Fruit fly (Drosophila melanogaster) whole organism, embryonic: ENCODE measurements around the gene Pp1-13C.

Experiments
- ATbp ChIP-seq: fragments of 200-800 bp; sonication (Bioruptor generic); optimal IDR thresholded peaks from 2 replicates; lab custom pipeline; 2017; ENCODE audit warnings: missing biosample characterization, mild to moderate bottlenecking, missing genetic modification characterization, missing genetic modification reagents
- Bdp1 ChIP-seq: fragments of 200-800 bp; sonication (Bioruptor generic); optimal IDR thresholded peaks from 3 replicates; lab custom pipeline; 2016; ENCODE audit warnings: missing biosample characterization, missing genetic modification characterization
- Bgb ChIP-seq: fragments of 200-800 bp; sonication (Bioruptor generic); IDR thresholded peaks from 2 replicates; pipeline ENCODE4 v1.3.6; 2022; ENCODE audit warnings: missing biosample characterization, missing genetic modification characterization; ENCODE audit not compliant: partially characterized antibody
- CG10654 ChIP-seq: fragments of 200-800 bp; sonication (Bioruptor generic); optimal IDR thresholded peaks from 2 replicates; lab custom pipeline; 2016; ENCODE audit warnings: missing biosample characterization, missing genetic modification characterization
- CG12155 ChIP-seq: fragments of 200-800 bp; sonication (Bioruptor generic); optimal IDR thresholded peaks from 3 replicates; lab custom pipeline; 2016; ENCODE audit warnings: missing biosample characterization, missing genetic modification characterization
- CG12744 ChIP-seq: fragments of 200-800 bp; sonication (Bioruptor generic); optimal IDR thresholded peaks from 2 replicates; lab custom pipeline; 2016; ENCODE audit warnings: missing biosample characterization, missing genetic modification characterization
- CG17385 ChIP-seq: fragments of 200-800 bp; sonication (Bioruptor generic); optimal IDR thresholded peaks from 3 replicates; lab custom pipeline; 2018; ENCODE audit warnings: missing biosample characterization, mild to moderate bottlenecking, missing genetic modification characterization
- CG1832 ChIP-seq: fragments of 200-800 bp; sonication (Bioruptor generic); optimal IDR thresholded peaks from 2 replicates; lab custom pipeline; 2017; ENCODE audit warnings: missing biosample characterization, mild to moderate bottlenecking, missing genetic modification characterization, inconsistent platforms
- CG2116 ChIP-seq: fragments of 200-800 bp; sonication (Bioruptor generic); optimal IDR thresholded peaks from 3 replicates; lab custom pipeline; 2018; ENCODE audit warnings: missing biosample characterization, mild to moderate bottlenecking, missing genetic modification characterization
- CG2875 ChIP-seq: fragments of 200-800 bp; sonication (Bioruptor generic); optimal IDR thresholded peaks from 2 replicates; lab custom pipeline; 2017; ENCODE audit warnings: missing biosample characterization, mild to moderate bottlenecking, missing genetic modification characterization, missing genetic modification reagents
- CG32772 ChIP-seq: fragments of 200-800 bp; sonication (Bioruptor generic); IDR thresholded peaks from 2 replicates; pipeline ENCODE4 v1.3.6; 2022; ENCODE audit warnings: missing biosample characterization, missing genetic modification characterization
- CG34376 ChIP-seq: fragments of 200-800 bp; sonication (Bioruptor generic); optimal IDR thresholded peaks from 2 replicates; lab custom pipeline; 2018; ENCODE audit warnings: missing biosample characterization, mild to moderate bottlenecking, missing genetic modification characterization
- CG3995 ChIP-seq: fragments of 200-800 bp; sonication (Bioruptor generic); optimal IDR thresholded peaks from 3 replicates; lab custom pipeline; 2016; ENCODE audit warnings: missing biosample characterization, missing genetic modification characterization
- CG4282 ChIP-seq: fragments of 200-800 bp; sonication (Bioruptor generic); optimal IDR thresholded peaks from 2 replicates; lab custom pipeline; 2016; ENCODE audit warnings: missing biosample characterization, missing genetic modification characterization
- CG7357 ChIP-seq: fragments of 200-800 bp; sonication (Bioruptor generic); IDR thresholded peaks from 3 replicates; pipeline ENCODE4 v1.3.6; 2022; ENCODE audit warnings: missing biosample characterization, missing genetic modification characterization
- CG8388 ChIP-seq: fragments of 200-800 bp; sonication (Bioruptor generic); optimal IDR thresholded peaks from 2 replicates; lab custom pipeline; 2019; ENCODE audit warnings: missing biosample characterization, mild to moderate bottlenecking, missing genetic modification characterization, moderate library complexity
- CG8944 ChIP-seq: fragments of 200-800 bp; sonication (Bioruptor generic); optimal IDR thresholded peaks from 3 replicates; lab custom pipeline; 2016; ENCODE audit warnings: missing biosample characterization, missing genetic modification characterization
- CG9876 ChIP-seq: fragments of 200-800 bp; sonication (Bioruptor generic); optimal IDR thresholded peaks from 2 replicates; lab custom pipeline; 2016; ENCODE audit warnings: missing biosample characterization, missing genetic modification characterization
- CoRest ChIP-seq: fragments of 200-800 bp; sonication (Bioruptor generic); optimal IDR thresholded peaks from 3 replicates; lab custom pipeline; 2018; ENCODE audit warnings: missing biosample characterization, mild to moderate bottlenecking, missing genetic modification characterization, moderate library complexity
- Dll ChIP-seq: fragments of 200-800 bp; sonication (Bioruptor generic); IDR thresholded peaks from 4 replicates; pipeline ENCODE4 v1.3.6; 2022; ENCODE audit warnings: missing biosample characterization, missing genetic modification characterization; ENCODE audit not compliant: partially characterized antibody
- Doc2 ChIP-seq: fragments of 200-800 bp; sonication (Bioruptor generic); IDR thresholded peaks from 2 replicates; pipeline ENCODE4 v1.3.6; 2022; ENCODE audit warnings: missing biosample characterization, missing genetic modification characterization
- Dref ChIP-seq: fragments of 200-800 bp; sonication (Bioruptor generic); IDR thresholded peaks from 2 replicates; pipeline ENCODE4 v1.3.6; 2022; ENCODE audit warnings: missing biosample characterization, missing genetic modification characterization
- Drgx ChIP-seq: fragments of 200-800 bp; sonication (Bioruptor generic); IDR thresholded peaks from 2 replicates; pipeline ENCODE4 v1.3.6; 2022; ENCODE audit warnings: missing biosample characterization, missing genetic modification characterization
- Elba2 ChIP-seq: fragments of 200-800 bp; sonication (Bioruptor generic); optimal IDR thresholded peaks from 3 replicates; lab custom pipeline; 2016; ENCODE audit warnings: missing biosample characterization, missing genetic modification characterization
- Ets65A ChIP-seq: fragments of 200-800 bp; sonication (Bioruptor generic); peaks from one replicate; lab custom pipeline; 2016; ENCODE audit warnings: missing biosample characterization, missing genetic modification characterization
- Ets97D ChIP-seq: fragments of 200-800 bp; sonication (Bioruptor generic); optimal IDR thresholded peaks from 3 replicates; lab custom pipeline; 2016; ENCODE audit warnings: missing biosample characterization, missing genetic modification characterization
- Meics ChIP-seq: fragments of 200-800 bp; sonication (Bioruptor generic); optimal IDR thresholded peaks from 2 replicates; lab custom pipeline; 2017; ENCODE audit warnings: missing biosample characterization, mild to moderate bottlenecking, missing genetic modification characterization
- Nf-YA ChIP-seq: fragments of 200-800 bp; sonication (Bioruptor generic); IDR thresholded peaks from 2 replicates; pipeline ENCODE4 v1.3.6; 2022; ENCODE audit warnings: missing biosample characterization, missing genetic modification characterization
- PHDP ChIP-seq: fragments of 200-800 bp; sonication (Bioruptor generic); optimal IDR thresholded peaks from 3 replicates; lab custom pipeline; 2018; ENCODE audit warnings: missing biosample characterization, mild to moderate bottlenecking, missing genetic modification characterization, moderate library complexity
- Sin3A ChIP-seq: fragments of >200 bp; optimal IDR thresholded peaks from 2 replicates; lab custom pipeline; 2018
- bab2 ChIP-seq: fragments of 200-800 bp; sonication (Bioruptor generic); optimal IDR thresholded peaks from 2 replicates; lab custom pipeline; 2016; ENCODE audit warnings: missing biosample characterization, missing genetic modification characterization
- cad ChIP-seq: fragments of >200 bp; optimal IDR thresholded peaks from 2 replicates; lab custom pipeline; 2017; ENCODE audit warnings: missing biosample characterization, missing genetic modification characterization
- caup ChIP-seq: fragments of 200-800 bp; sonication (Bioruptor generic); optimal IDR thresholded peaks from 3 replicates; lab custom pipeline; 2017; ENCODE audit warnings: missing biosample characterization, mild to moderate bottlenecking, missing genetic modification characterization, moderate library complexity; ENCODE audit not compliant: severe bottlenecking
- cg ChIP-seq: fragments of 200-800 bp; sonication (Bioruptor generic); optimal IDR thresholded peaks from 3 replicates; lab custom pipeline; 2019; ENCODE audit warnings: missing biosample characterization, mild to moderate bottlenecking, missing genetic modification characterization, moderate library complexity
- chinmo ChIP-seq: fragments of 200-800 bp; sonication (Bioruptor generic); IDR thresholded peaks from 4 replicates; pipeline ENCODE4 v1.3.6; 2022; ENCODE audit warnings: missing biosample characterization, missing genetic modification characterization; ENCODE audit not compliant: partially characterized antibody
- dati ChIP-seq: fragments of 200-800 bp; sonication (Bioruptor generic); IDR thresholded peaks from 2 replicates; pipeline ENCODE4 v1.3.6; 2022; ENCODE audit warnings: missing biosample characterization, missing genetic modification characterization
- dm ChIP-seq: fragments of 200-800 bp; sonication (Bioruptor generic); optimal IDR thresholded peaks from 3 replicates; lab custom pipeline; 2016; ENCODE audit warnings: missing biosample characterization, missing genetic modification characterization
- dpn ChIP-seq, 2 experiments: fragments of 200-800 bp; sonication (Bioruptor generic); optimal IDR thresholded peaks; 3 replicates each; lab custom pipeline; 2016; ENCODE audit warnings: missing biosample characterization in 2 of 2, missing genetic modification characterization in 2 of 2
- dysf ChIP-seq: fragments of 200-800 bp; sonication (Bioruptor generic); IDR thresholded peaks from 3 replicates; pipeline ENCODE4 v1.3.6; 2022; ENCODE audit warnings: missing biosample characterization, missing genetic modification characterization
- fru ChIP-seq: fragments of >200 bp; optimal IDR thresholded peaks from 2 replicates; lab custom pipeline; 2017
- gt ChIP-seq: fragments of 200-800 bp; sonication (Bioruptor generic); IDR thresholded peaks from 2 replicates; pipeline ENCODE4 v1.3.6; 2022; ENCODE audit warnings: missing biosample characterization, missing genetic modification characterization
- hkb ChIP-seq, 2 experiments: fragments of 200-800 bp in 1 of 2; fragments of >200 bp in 1 of 2; sonication (Bioruptor generic) in 1 of 2; IDR thresholded peaks in 1 of 2; optimal IDR thresholded peaks in 1 of 2; 2 replicates each; pipeline versions ENCODE4 v1.3.6 to Lab custom; 2017 to 2022; ENCODE audit warnings: missing biosample characterization in 1 of 2, missing genetic modification characterization in 1 of 2
- lbe ChIP-seq: fragments of 200-800 bp; sonication (Bioruptor generic); optimal IDR thresholded peaks from 2 replicates; lab custom pipeline; 2016; ENCODE audit warnings: missing biosample characterization, mild to moderate bottlenecking, missing genetic modification characterization
- nerfin-2 ChIP-seq: fragments of 200-800 bp; sonication (Bioruptor generic); IDR thresholded peaks from 2 replicates; pipeline ENCODE4 v1.3.6; 2022; ENCODE audit warnings: missing biosample characterization, missing genetic modification characterization; ENCODE audit not compliant: partially characterized antibody
- pb ChIP-seq: fragments of 200-800 bp; sonication (Bioruptor generic); optimal IDR thresholded peaks from 3 replicates; lab custom pipeline; 2016; ENCODE audit warnings: missing biosample characterization, missing genetic modification characterization
- pnt ChIP-seq: fragments of 200-800 bp; sonication (Bioruptor generic); optimal IDR thresholded peaks from 3 replicates; lab custom pipeline; 2016; ENCODE audit warnings: missing biosample characterization, missing genetic modification characterization
- sens ChIP-seq: fragments of 200-800 bp; sonication (Bioruptor generic); peaks from one replicate; lab custom pipeline; 2016; ENCODE audit warnings: missing biosample characterization, missing genetic modification characterization
- sqz ChIP-seq: fragments of 200-800 bp; sonication (Bioruptor generic); optimal IDR thresholded peaks from 3 replicates; lab custom pipeline; 2018; ENCODE audit warnings: missing biosample characterization, mild to moderate bottlenecking, missing genetic modification characterization
- vvl ChIP-seq: fragments of 200-800 bp; sonication (Bioruptor generic); IDR thresholded peaks from 2 replicates; pipeline ENCODE4 v1.3.6; 2022; ENCODE audit warnings: missing biosample characterization, missing genetic modification characterization
- wor ChIP-seq: fragments of 200-800 bp; sonication (Bioruptor generic); IDR thresholded peaks from 2 replicates; pipeline ENCODE4 v1.3.6; 2022; ENCODE audit warnings: missing biosample characterization, missing genetic modification characterization
- zen ChIP-seq: fragments of 200-800 bp; sonication (Bioruptor generic); optimal IDR thresholded peaks from 3 replicates; lab custom pipeline; 2018; ENCODE audit warnings: missing biosample characterization, mild to moderate bottlenecking, missing genetic modification characterization, moderate library complexity

Gene Pp1-13C

dm6 chrX:15320973-15321372, 39.9 kb downstream of the Pp1-13C start (continued):
- TF ChIP-seq Bdp1 = no peak
- no peak for TF ChIP-seq fru
- TF ChIP-seq nerfin-2 (GFP tag; lab: Robert Waterston, UW) = no peak
- no peak for TF ChIP-seq CG9876
- no peak for TF ChIP-seq dati (GFP tag; lab: Robert Waterston, UW)
- TF ChIP-seq Sin3A (lab: Kevin White, UChicago) = no peak
- TF ChIP-seq CG4282 (GFP tag; lab: Kevin White, UChicago) = no peak
- TF ChIP-seq CG2875 (GFP tag; lab: Kevin White, UChicago) = no peak
- TF ChIP-seq, all 482 proteins: peak for 6

dm6 chrX:15320522-15320921, 40.3 kb downstream of the Pp1-13C start:
- TF ChIP-seq caup = no peak
- no peak for TF ChIP-seq CoRest (tag; lab: Kevin White, UChicago)
- peak; percentile 21 for TF ChIP-seq lbe (GFP tag; lab: Kevin White, UChicago)
- TF ChIP-seq Drgx (GFP tag; lab: Robert Waterston, UW) = peak; percentile 43; the same call in 1 of the 2 replicates
- 0 out of 2 replicates have a peak, but pooled peaks have one; percentile 11 for TF ChIP-seq vvl (GFP tag; lab: Robert Waterston, UW)
- peak; percentile 37 for TF ChIP-seq CG2116 (GFP tag; lab: Kevin White, UChicago)
- no peak for TF ChIP-seq Nf-YA
- TF ChIP-seq cad = no peak
- TF ChIP-seq Dll (GFP tag; lab: Robert Waterston, UW) = no peak
- no peak for TF ChIP-seq dysf (GFP tag; lab: Robert Waterston, UW)
- peak; percentile 44; the same call in 1 of the 2 replicates for TF ChIP-seq CG32772 (GFP tag; lab: Robert Waterston, UW)
- no peak for TF ChIP-seq bab2 (GFP tag; lab: Kevin White, UChicago)
- TF ChIP-seq CG12744 = no peak
- TF ChIP-seq hkb (optimal IDR thresholded peaks at IDR 0.05; lab: Kevin White, UChicago) = no peak
- peak; percentile 35; the same call in 1 of the 2 replicates for TF ChIP-seq hkb (GFP tag; IDR thresholded peaks at IDR 0.05; lab: Robert Waterston, UW)
- TF ChIP-seq CG17385 (GFP tag; lab: Kevin White, UChicago) = peak; percentile 84
- TF ChIP-seq Ets97D = peak; percentile 11
- no peak for TF ChIP-seq Elba2 (GFP tag; lab: Kevin White, UChicago)
- TF ChIP-seq Doc2 (GFP tag; lab: Robert Waterston, UW) = no peak
- TF ChIP-seq sens (GFP tag; lab: Kevin White, UChicago) = peak; percentile 20
- TF ChIP-seq wor (GFP tag; lab: Robert Waterston, UW) = no peak
- TF ChIP-seq PHDP = no peak
- TF ChIP-seq CG10654 (GFP tag; lab: Kevin White, UChicago) = no peak
- TF ChIP-seq chinmo (GFP tag; lab: Robert Waterston, UW) = 0 out of 4 replicates have a peak, but pooled peaks have one; percentile 12
- no peak for TF ChIP-seq Meics
- no peak for TF ChIP-seq CG12155
- no peak for TF ChIP-seq gt (GFP tag; lab: Robert Waterston, UW)
- peak; percentile 6 for TF ChIP-seq Ets65A
- TF ChIP-seq ATbp = no peak
- TF ChIP-seq sqz = peak; percentile 77
- no peak for TF ChIP-seq Bgb (GFP tag; lab: Robert Waterston, UW)
- TF ChIP-seq pnt = no peak
- TF ChIP-seq cg (GFP tag; lab: Kevin White, UChicago) = peak; percentile 37
- no peak for TF ChIP-seq CG7357
- no peak for TF ChIP-seq CG8388 (GFP tag; lab: Kevin White, UChicago)
- TF ChIP-seq CG8944 = no peak
- TF ChIP-seq CG3995 (GFP tag; lab: Kevin White, UChicago) = no peak
- no peak for TF ChIP-seq pb (GFP tag; lab: Kevin White, UChicago)
- TF ChIP-seq CG1832 = no peak
- no peak for TF ChIP-seq zen (tag; lab: Kevin White, UChicago)
- peak; percentile 41; the same call in 1 of the 2 replicates for TF ChIP-seq Dref (GFP tag; lab: Robert Waterston, UW)
- no peak for TF ChIP-seq dpn (GFP tag; optimal IDR thresholded peaks at IDR 0.05; lab: Kevin White, UChicago)
- peak; percentile 4 for TF ChIP-seq dm (GFP tag; lab: Kevin White, UChicago)
- no peak for TF ChIP-seq CG34376
